Worm (Caenorhabditis elegans) whole organism, mixed stage, embryonic: ENCODE data around the gene acbp-8.

Experiments
- M03D4.4 ChIP-seq: sonication (generic microtip); optimal IDR thresholded peaks from 2 replicates; lab custom pipeline; 2017; ENCODE audit warnings: mild to moderate bottlenecking, missing genetic modification characterization, missing compliant biosample characterization
- bed-3 ChIP-seq: fragments of 200-800 bp; sonication (Bioruptor generic); optimal IDR thresholded peaks from 3 replicates; lab custom pipeline; 2018; ENCODE audit warnings: mild to moderate bottlenecking, missing genetic modification characterization, moderate library complexity, missing compliant biosample characterization
- blmp-1 ChIP-seq: fragments of 150-350 bp; optimal IDR thresholded peaks from 2 replicates; lab custom pipeline; 2014; ENCODE audit warnings: missing biosample characterization, missing genetic modification characterization
- ceh-39 ChIP-seq: fragments of 150-350 bp; optimal IDR thresholded peaks from 2 replicates; lab custom pipeline; 2014; ENCODE audit warnings: missing biosample characterization, missing genetic modification characterization
- ceh-43 ChIP-seq: fragments of 200-800 bp; sonication (Bioruptor generic); optimal IDR thresholded peaks from 2 replicates; lab custom pipeline; 2018; ENCODE audit warnings: mild to moderate bottlenecking, missing genetic modification characterization, moderate library complexity, missing compliant biosample characterization
- ceh-83 ChIP-seq: fragments of 200-800 bp; sonication (Bioruptor generic); optimal IDR thresholded peaks from 2 replicates; lab custom pipeline; 2018; ENCODE audit warnings: mild to moderate bottlenecking, missing genetic modification characterization, missing compliant biosample characterization
- ces-1 ChIP-seq: fragments of 150-350 bp; optimal IDR thresholded peaks from 2 replicates; lab custom pipeline; 2014; ENCODE audit warnings: missing biosample characterization, missing genetic modification reagents, missing genetic modification characterization
- cnd-1 ChIP-seq: fragments of 200-800 bp; sonication (Bioruptor generic); optimal IDR thresholded peaks from 2 replicates; lab custom pipeline; 2018; ENCODE audit warnings: mild to moderate bottlenecking, missing genetic modification characterization, missing compliant biosample characterization
- drap-1 ChIP-seq: fragments of 200-800 bp; sonication (Bioruptor generic); optimal IDR thresholded peaks from 3 replicates; lab custom pipeline; 2018; ENCODE audit warnings: mild to moderate bottlenecking, missing genetic modification characterization, missing compliant biosample characterization
- elt-1 ChIP-seq: sonication (generic microtip); optimal IDR thresholded peaks from 2 replicates; lab custom pipeline; 2017; ENCODE audit warnings: missing genetic modification characterization, mild to moderate bottlenecking, missing compliant biosample characterization, antibody characterized with exemption, moderate library complexity, borderline replicate concordance; ENCODE audit not compliant: insufficient read depth
- elt-3 ChIP-seq: fragments of 150-350 bp; optimal IDR thresholded peaks from 2 replicates; lab custom pipeline; 2014; ENCODE audit warnings: missing biosample characterization, missing genetic modification characterization
- flh-1 ChIP-seq: fragments of 200-800 bp; sonication (Bioruptor generic); optimal IDR thresholded peaks from 2 replicates; lab custom pipeline; 2018; ENCODE audit warnings: mild to moderate bottlenecking, missing genetic modification characterization, moderate library complexity, missing compliant biosample characterization
- ham-2 ChIP-seq: fragments of 200-800 bp; sonication (Bioruptor generic); optimal IDR thresholded peaks from 2 replicates; lab custom pipeline; 2018; ENCODE audit warnings: mild to moderate bottlenecking, missing genetic modification characterization, missing compliant biosample characterization
- hlh-1 ChIP-seq: fragments of 150-350 bp; optimal IDR thresholded peaks from 2 replicates; lab custom pipeline; 2014; ENCODE audit warnings: missing biosample characterization, missing genetic modification reagents, missing genetic modification characterization
- lin-13 ChIP-seq: fragments of 150-350 bp; optimal IDR thresholded peaks from 2 replicates; lab custom pipeline; 2014; ENCODE audit warnings: missing biosample characterization, missing genetic modification characterization
- lin-32 ChIP-seq: fragments of 200-800 bp; sonication (Bioruptor generic); optimal IDR thresholded peaks from 2 replicates; lab custom pipeline; 2018; ENCODE audit warnings: mild to moderate bottlenecking, missing genetic modification characterization, missing compliant biosample characterization
- lsy-2 ChIP-seq: fragments of 150-350 bp; optimal IDR thresholded peaks from 2 replicates; lab custom pipeline; 2014; ENCODE audit warnings: missing biosample characterization, missing genetic modification characterization
- mab-5 ChIP-seq: fragments of 150-350 bp; optimal IDR thresholded peaks from 2 replicates; lab custom pipeline; 2014; ENCODE audit warnings: missing biosample characterization, missing genetic modification characterization
- mep-1 ChIP-seq: fragments of 150-350 bp; optimal IDR thresholded peaks from 2 replicates; lab custom pipeline; 2017; ENCODE audit warnings: missing biosample characterization, missing genetic modification reagents, missing genetic modification characterization, inconsistent platforms
- mls-2 ChIP-seq: sonication (generic microtip); optimal IDR thresholded peaks from 2 replicates; lab custom pipeline; 2016; ENCODE audit warnings: mild to moderate bottlenecking, missing genetic modification characterization, moderate library complexity, missing compliant biosample characterization
- nhr-12 ChIP-seq: fragments of 150-350 bp; optimal IDR thresholded peaks from 2 replicates; lab custom pipeline; 2014; ENCODE audit warnings: missing biosample characterization, missing genetic modification characterization
- nhr-2 ChIP-seq: fragments of 150-350 bp; optimal IDR thresholded peaks from 2 replicates; lab custom pipeline; 2014; ENCODE audit warnings: missing biosample characterization, missing genetic modification characterization
- nhr-237 ChIP-seq: fragments of 150-350 bp; optimal IDR thresholded peaks from 2 replicates; lab custom pipeline; 2014; ENCODE audit warnings: missing biosample characterization, missing genetic modification characterization
- nhr-28 ChIP-seq: fragments of 150-350 bp; optimal IDR thresholded peaks from 2 replicates; lab custom pipeline; 2014; ENCODE audit warnings: missing biosample characterization, missing genetic modification characterization
- nhr-76 ChIP-seq: sonication (generic microtip); optimal IDR thresholded peaks from 2 replicates; lab custom pipeline; 2017; ENCODE audit warnings: missing biosample characterization, missing genetic modification characterization
- pha-4 ChIP-seq: fragments of 150-350 bp; optimal IDR thresholded peaks from 2 replicates; lab custom pipeline; 2018; ENCODE audit warnings: missing biosample characterization, missing genetic modification reagents, missing genetic modification characterization
- sem-2 ChIP-seq: fragments of 200-800 bp; sonication (Bioruptor generic); optimal IDR thresholded peaks from 2 replicates; lab custom pipeline; 2018; ENCODE audit warnings: mild to moderate bottlenecking, missing genetic modification characterization, missing compliant biosample characterization
- snpc-4 ChIP-seq: fragments of 150-350 bp; optimal IDR thresholded peaks from 2 replicates; lab custom pipeline; 2014; ENCODE audit warnings: missing biosample characterization, missing genetic modification characterization
- sptf-1 ChIP-seq: sonication (generic microtip); optimal IDR thresholded peaks from 2 replicates; lab custom pipeline; 2017; ENCODE audit warnings: mild to moderate bottlenecking, missing genetic modification characterization, moderate library complexity, missing compliant biosample characterization
- unc-120 ChIP-seq: sonication (generic microtip); optimal IDR thresholded peaks from 2 replicates; lab custom pipeline; 2017; ENCODE audit warnings: missing genetic modification characterization, missing compliant biosample characterization; ENCODE audit not compliant: poor library complexity, severe bottlenecking
- unc-39 ChIP-seq: fragments of 150-350 bp; optimal IDR thresholded peaks from 2 replicates; lab custom pipeline; 2014; ENCODE audit warnings: missing biosample characterization, missing genetic modification characterization
- unc-62 ChIP-seq: fragments of 150-350 bp; optimal IDR thresholded peaks from 2 replicates; lab custom pipeline; 2014; ENCODE audit warnings: missing biosample characterization, missing genetic modification reagents, missing genetic modification characterization
- zip-8 ChIP-seq: fragments of 150-350 bp; optimal IDR thresholded peaks from 2 replicates; lab custom pipeline; 2014; ENCODE audit warnings: missing biosample characterization, missing genetic modification characterization

Gene acbp-8

ce11 chrIII:2675449-2675848 is 46.6 kb downstream of the acbp-8 start:
- TF ChIP-seq nhr-2 (no peak), lin-13 (tag; lab: Kevin White, UChicago) (no peak), unc-39 (tag; lab: Kevin White, UChicago) (no peak), snpc-4 (tag; lab: Kevin White, UChicago) (no peak), mls-2 (tag; lab: Kevin White, UChicago) (no peak), drap-1 (GFP tag; lab: Kevin White, UChicago) (no peak), nhr-237 (tag; lab: Kevin White, UChicago) (no peak), sptf-1 (tag; lab: Kevin White, UChicago) (no peak), pha-4 (no peak), unc-120 (tag; lab: Kevin White, UChicago) (no peak), zip-8 (tag; lab: Kevin White, UChicago) (no peak), elt-3 (no peak), lsy-2 (no peak), ceh-43 (GFP tag; lab: Kevin White, UChicago) (no peak), cnd-1 (tag; lab: Kevin White, UChicago) (no peak), ham-2 (GFP tag; lab: Kevin White, UChicago) (no peak), nhr-76 (tag; lab: Kevin White, UChicago) (no peak), ceh-39 (tag; lab: Kevin White, UChicago) (no peak)

ce11 chrIII:2676097-2676496 is 47.3 kb downstream of the acbp-8 start:
- no peak for TF ChIP-seq lsy-2
- no peak for TF ChIP-seq bed-3 (GFP tag; lab: Kevin White, UChicago)
- TF ChIP-seq unc-62: no peak
- no peak for TF ChIP-seq ces-1
- TF ChIP-seq hlh-1 (tag; lab: Kevin White, UChicago): no peak
- TF ChIP-seq mep-1 (tag; lab: Kevin White, UChicago): no peak
- TF ChIP-seq unc-120 (tag; lab: Kevin White, UChicago): no peak
- TF ChIP-seq blmp-1: no peak
- no peak for TF ChIP-seq lin-32 (GFP tag; lab: Kevin White, UChicago)
- no peak for TF ChIP-seq elt-1 (tag; lab: Kevin White, UChicago)
- TF ChIP-seq nhr-28 (tag; lab: Kevin White, UChicago): no peak
- TF ChIP-seq elt-3: no peak
- no peak for TF ChIP-seq pha-4
- TF ChIP-seq cnd-1 (tag; lab: Kevin White, UChicago): no peak
- TF ChIP-seq ham-2 (GFP tag; lab: Kevin White, UChicago): no peak
- no peak for TF ChIP-seq ceh-39 (tag; lab: Kevin White, UChicago)
- no peak for TF ChIP-seq M03D4.4 (tag; lab: Kevin White, UChicago)
- TF ChIP-seq sem-2 (GFP tag; lab: Kevin White, UChicago): no peak
- no peak for TF ChIP-seq ceh-83 (GFP tag; lab: Kevin White, UChicago)
- no peak for TF ChIP-seq mab-5

- TF ChIP-seq pha-4 (no peak), lin-13 (tag; lab: Kevin White, UChicago) (no peak), sptf-1 (tag; lab: Kevin White, UChicago) (no peak), flh-1 (no peak), M03D4.4 (tag; lab: Kevin White, UChicago) (no peak)
Measured at ce11 chrIII:2678017-2678416, 49.2 kb downstream of the acbp-8 start.

ce11 chrIII:2679362-2679761 is 50.5 kb downstream of the acbp-8 start:
- TF ChIP-seq nhr-12 (tag; lab: Kevin White, UChicago): no peak
- peak; percentile 22 for TF ChIP-seq ceh-83 (GFP tag; lab: Kevin White, UChicago)
